Worm (Caenorhabditis elegans): Measurements from ENCODE around the gene ttr-8.

DNA sequence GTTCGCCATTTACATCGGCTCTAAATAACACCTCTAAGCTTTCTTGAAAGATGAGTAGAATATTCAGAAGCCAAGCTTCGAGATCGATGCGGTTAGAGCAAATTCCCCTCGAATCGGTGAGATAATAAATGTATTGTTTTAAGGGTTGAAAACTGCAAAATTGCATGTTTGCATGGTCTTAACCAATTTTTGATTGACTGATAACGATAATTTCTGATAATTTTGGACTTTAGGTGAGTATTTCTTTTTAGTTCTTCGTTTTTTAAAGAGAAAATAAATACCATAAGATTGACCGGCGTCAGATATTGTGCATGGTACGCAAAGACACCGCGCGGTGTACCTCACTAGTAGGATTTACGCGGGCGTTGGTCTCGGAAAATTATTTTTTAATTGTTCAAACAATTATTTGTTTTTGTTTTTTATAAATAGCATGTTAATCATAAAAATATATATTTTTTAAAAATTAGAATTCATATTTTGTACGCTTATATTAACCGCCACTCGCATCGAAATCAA is 19.0 kb upstream of the ttr-8 start, which contains the start of gene cup-5:
- TF ChIP-seq med-1 (GFP tag; optimal IDR thresholded peaks at IDR 0.05; ENCODE audit: insufficient read depth) (no peak), ref-1 (GFP tag; conservative IDR thresholded peaks at IDR 0.05) (no peak), ztf-29 (GFP tag; IDR thresholded peaks at IDR 0.05) (no peak), cog-1 (tag; optimal IDR thresholded peaks at IDR 0.05) (no peak), tab-1 (GFP tag; IDR thresholded peaks at IDR 0.05) (no peak)
